Worm (Caenorhabditis elegans): Measurements from ENCODE around the gene W07E6.5.

ce11 chrII:526375-526774 lies 53.1 kb downstream of the W07E6.5 start, which contains the start of gene lgc-34:
- TF ChIP-seq ceh-28 (tag; optimal IDR thresholded peaks at IDR 0.05) (no peak), egl-5 (tag; optimal IDR thresholded peaks at IDR 0.05) (no peak), ztf-4 (tag; optimal IDR thresholded peaks at IDR 0.05) (no peak), ama-1 (optimal IDR thresholded peaks at IDR 0.05) (no peak), ztf-11 (tag; optimal IDR thresholded peaks at IDR 0.05) (no peak), zag-1 (tag; optimal IDR thresholded peaks at IDR 0.05) (no peak)
